Worm (Caenorhabditis elegans): ENCODE data around the gene srw-108.

DNA sequence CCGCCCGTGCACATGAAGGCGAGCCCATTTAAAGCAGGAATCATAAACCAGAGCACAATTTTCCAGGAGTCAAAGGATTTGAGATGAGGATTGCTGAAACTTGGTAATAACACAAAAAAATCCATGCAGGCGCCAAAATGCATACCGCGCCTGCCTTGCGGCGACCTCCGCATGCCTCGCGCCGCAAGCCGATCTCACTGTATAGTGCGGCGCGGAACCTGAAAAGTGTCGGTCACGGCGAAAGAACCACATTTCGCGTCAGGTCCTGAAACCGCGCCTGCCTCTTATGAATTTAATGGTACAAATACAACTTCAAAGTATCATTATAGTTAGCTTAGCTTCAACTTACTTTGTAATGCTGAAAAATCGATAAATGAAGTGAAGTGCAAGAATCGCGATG is 27.2 kb upstream of the srw-108 start:
- TF ChIP-seq ceh-82 (tag; optimal IDR thresholded peaks at IDR 0.05) (no peak), mes-2 (tag; optimal IDR thresholded peaks at IDR 0.05; ENCODE audit: poor library complexity, severe bottlenecking) (no peak), D1046.2 (GFP tag; IDR thresholded peaks at IDR 0.05) (no peak), T20F7.1 (GFP tag; optimal IDR thresholded peaks at IDR 0.05) (no peak)

Measured in whole organism, L4 larva.